Worm (Caenorhabditis elegans) whole organism, L4 larva: ENCODE data around the gene ZK809.9.

Experiments used
- dve-1 ChIP-seq: sonication (generic microtip); optimal IDR thresholded peaks from 2 replicates; lab custom pipeline; 2017; ENCODE audit warnings: antibody characterized with exemption, mild to moderate bottlenecking, missing genetic modification characterization, missing compliant biosample characterization; ENCODE audit not compliant: insufficient read depth
- pha-4 ChIP-seq, 2 experiments: fragments of 150-350 bp in 1 of 2; fragments of 200-800 bp in 1 of 2; sonication (Bioruptor generic) in 1 of 2; IDR thresholded peaks in 1 of 2; optimal IDR thresholded peaks in 1 of 2; 2 replicates each; pipeline versions ENCODE4 v1.3.6 to Lab custom; 2014 to 2022; ENCODE audit warnings: missing genetic modification characterization in 2 of 2, missing genetic modification reagents in 2 of 2, missing biosample characterization in 1 of 2, missing compliant biosample characterization in 1 of 2
- ztf-7 ChIP-seq: fragments of 150-350 bp; optimal IDR thresholded peaks from 2 replicates; lab custom pipeline; 2014; ENCODE audit warnings: missing biosample characterization, missing genetic modification characterization

DNA sequence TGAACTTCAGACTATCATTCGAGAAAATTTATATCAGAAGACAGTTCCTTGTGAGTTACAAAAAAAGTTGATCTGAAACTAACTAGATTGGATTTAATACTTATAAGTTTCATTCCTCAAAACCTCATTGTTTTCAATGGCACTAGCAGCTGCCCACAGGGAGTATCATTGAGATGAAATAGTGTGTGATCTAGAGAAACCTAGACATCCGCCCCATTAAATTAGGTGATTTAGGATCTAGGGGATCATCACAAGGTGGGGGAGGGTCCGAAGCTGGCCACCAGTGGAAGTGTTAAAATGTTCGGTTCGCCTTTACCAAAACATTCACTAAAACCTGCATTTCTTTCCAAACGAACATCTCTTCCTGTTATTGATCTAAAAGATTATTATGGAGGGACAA is 51.3 kb downstream of the ZK809.9 start:
- TF ChIP-seq ztf-7 (tag; lab: Kevin White, UChicago) (no peak), pha-4 (GFP tag; IDR thresholded peaks at IDR 0.05; lab: Robert Waterston, UW) (no peak), pha-4 (tag; optimal IDR thresholded peaks at IDR 0.05; lab: Kevin White, UChicago) (no peak), dve-1 (tag; lab: Kevin White, UChicago) (no peak)
